Worm (Caenorhabditis elegans) whole organism, L1 larva: Measurements from ENCODE around the gene vha-15.

Source experiments
- C16A3.4 ChIP-seq: fragments of 150-350 bp; optimal IDR thresholded peaks from 2 replicates; lab custom pipeline; 2014; ENCODE audit warnings: missing biosample characterization, missing genetic modification characterization
- C34B4.2 ChIP-seq: sonication (generic microtip); optimal IDR thresholded peaks from 2 replicates; lab custom pipeline; 2017; ENCODE audit warnings: mild to moderate bottlenecking, missing genetic modification characterization, missing compliant biosample characterization
- aha-1 ChIP-seq: fragments of 150-350 bp; optimal IDR thresholded peaks from 2 replicates; lab custom pipeline; 2014; ENCODE audit warnings: missing biosample characterization, missing genetic modification characterization
- blmp-1 ChIP-seq: fragments of 150-350 bp; optimal IDR thresholded peaks from 2 replicates; lab custom pipeline; 2014; ENCODE audit warnings: missing biosample characterization, missing genetic modification characterization
- ceh-8 ChIP-seq: fragments of 200-800 bp; sonication (Bioruptor generic); optimal IDR thresholded peaks from 2 replicates; lab custom pipeline; 2018; ENCODE audit warnings: mild to moderate bottlenecking, missing genetic modification characterization, moderate library complexity, missing compliant biosample characterization
- dsc-1 ChIP-seq: sonication (generic microtip); optimal IDR thresholded peaks from 2 replicates; lab custom pipeline; 2016; ENCODE audit warnings: mild to moderate bottlenecking, missing genetic modification characterization, missing compliant biosample characterization
- efl-3 ChIP-seq: fragments of 200-800 bp; sonication (Bioruptor generic); optimal IDR thresholded peaks from 2 replicates; lab custom pipeline; 2018; ENCODE audit warnings: mild to moderate bottlenecking, missing genetic modification characterization, missing compliant biosample characterization
- elt-3 ChIP-seq, 6 experiments: fragments of 150-350 bp in 1 of 6; sonication (generic microtip); optimal IDR thresholded peaks; 2 replicates each; lab custom pipeline; 2017 to 2018; ENCODE audit warnings: missing biosample characterization in 6 of 6, missing genetic modification characterization in 6 of 6, inconsistent platforms in 1 of 6
- fkh-10 ChIP-seq: sonication (generic microtip); optimal IDR thresholded peaks from 2 replicates; lab custom pipeline; 2017; ENCODE audit warnings: missing biosample characterization, missing genetic modification reagents, missing genetic modification characterization
- fkh-8 ChIP-seq: sonication (generic microtip); optimal IDR thresholded peaks from 2 replicates; lab custom pipeline; 2016; ENCODE audit warnings: mild to moderate bottlenecking, missing genetic modification characterization, missing compliant biosample characterization
- hlh-17 ChIP-seq: fragments of 200-800 bp; sonication (Bioruptor generic); optimal IDR thresholded peaks from 2 replicates; lab custom pipeline; 2018; ENCODE audit warnings: missing genetic modification characterization, mild to moderate bottlenecking, missing compliant biosample characterization, moderate library complexity, borderline replicate concordance
- hpl-2 ChIP-seq: fragments of 150-350 bp; optimal IDR thresholded peaks from 2 replicates; lab custom pipeline; 2014; ENCODE audit warnings: missing biosample characterization, missing genetic modification reagents, missing genetic modification characterization
- irx-1 ChIP-seq: sonication (generic microtip); optimal IDR thresholded peaks from 2 replicates; lab custom pipeline; 2016; ENCODE audit warnings: missing genetic modification characterization, missing compliant biosample characterization
- isw-1 ChIP-seq: fragments of 200-800 bp; sonication (Bioruptor generic); IDR thresholded peaks from 2 replicates; pipeline ENCODE4 v1.3.6; 2022; ENCODE audit warnings: missing genetic modification characterization, missing compliant biosample characterization
- lin-13 ChIP-seq: fragments of 150-350 bp; optimal IDR thresholded peaks from 2 replicates; lab custom pipeline; 2014; ENCODE audit warnings: missing biosample characterization, missing genetic modification reagents, missing genetic modification characterization
- lin-14 ChIP-seq: fragments of 200-800 bp; sonication (Bioruptor generic); optimal IDR thresholded peaks from 2 replicates; lab custom pipeline; 2018; ENCODE audit warnings: mild to moderate bottlenecking, missing genetic modification characterization, moderate library complexity, missing compliant biosample characterization
- lsy-2 ChIP-seq, 2 experiments: fragments of 150-350 bp; optimal IDR thresholded peaks; 2 replicates each; lab custom pipeline; 2014; ENCODE audit warnings: missing biosample characterization in 2 of 2, missing genetic modification characterization in 2 of 2
- mdl-1 ChIP-seq, 2 experiments: fragments of 150-350 bp; optimal IDR thresholded peaks; 2 replicates each; lab custom pipeline; 2014 to 2017; ENCODE audit warnings: missing biosample characterization in 2 of 2, missing genetic modification characterization in 2 of 2, inconsistent platforms in 1 of 2
- mef-2 ChIP-seq: fragments of 150-350 bp; optimal IDR thresholded peaks from 2 replicates; lab custom pipeline; 2014; ENCODE audit warnings: missing biosample characterization, missing genetic modification characterization
- mep-1 ChIP-seq: fragments of 150-350 bp; optimal IDR thresholded peaks from 2 replicates; lab custom pipeline; 2014; ENCODE audit warnings: missing biosample characterization, missing genetic modification characterization
- nhr-11 ChIP-seq: fragments of 150-350 bp; optimal IDR thresholded peaks from 2 replicates; lab custom pipeline; 2014; ENCODE audit warnings: missing biosample characterization, missing genetic modification characterization
- nhr-19 ChIP-seq: fragments of 200-800 bp; sonication (Bioruptor generic); conservative IDR thresholded peaks from 2 replicates; pipeline ENCODE4 v1.3.6; 2022; ENCODE audit warnings: missing genetic modification characterization, missing compliant biosample characterization
- nhr-71 ChIP-seq: sonication (generic microtip); optimal IDR thresholded peaks from 2 replicates; lab custom pipeline; 2016; ENCODE audit warnings: mild to moderate bottlenecking, missing genetic modification characterization, moderate library complexity, missing compliant biosample characterization
- pag-3 ChIP-seq: sonication (generic microtip); optimal IDR thresholded peaks from 2 replicates; lab custom pipeline; 2017; ENCODE audit warnings: missing genetic modification characterization, mild to moderate bottlenecking, missing compliant biosample characterization, antibody characterized with exemption, borderline replicate concordance; ENCODE audit not compliant: insufficient read depth
- pax-3 ChIP-seq: fragments of 200-800 bp; sonication (Bioruptor generic); optimal IDR thresholded peaks from 2 replicates; lab custom pipeline; 2018; ENCODE audit warnings: mild to moderate bottlenecking, missing genetic modification characterization, moderate library complexity, missing compliant biosample characterization
- snu-23 ChIP-seq: sonication (generic microtip); optimal IDR thresholded peaks from 2 replicates; lab custom pipeline; 2016; ENCODE audit warnings: missing genetic modification characterization, missing compliant biosample characterization
- sptf-1 ChIP-seq: fragments of 150-350 bp; optimal IDR thresholded peaks from 2 replicates; lab custom pipeline; 2014; ENCODE audit warnings: missing biosample characterization, missing genetic modification characterization
- sup-37 ChIP-seq: fragments of 200-800 bp; sonication (Bioruptor generic); optimal IDR thresholded peaks from 2 replicates; lab custom pipeline; 2018; ENCODE audit warnings: mild to moderate bottlenecking, missing genetic modification characterization, missing compliant biosample characterization
- swsn-7 ChIP-seq: sonication (generic microtip); optimal IDR thresholded peaks from 2 replicates; lab custom pipeline; 2016; ENCODE audit warnings: missing genetic modification characterization, missing compliant biosample characterization
- tbx-2 ChIP-seq: sonication (generic microtip); optimal IDR thresholded peaks from 2 replicates; lab custom pipeline; 2016; ENCODE audit warnings: missing genetic modification characterization, missing compliant biosample characterization
- unc-130 ChIP-seq: fragments of 150-350 bp; optimal IDR thresholded peaks from 2 replicates; lab custom pipeline; 2017; ENCODE audit warnings: missing biosample characterization, missing genetic modification characterization, inconsistent platforms
- vab-15 ChIP-seq: sonication (generic microtip); optimal IDR thresholded peaks from 2 replicates; lab custom pipeline; 2017; ENCODE audit warnings: missing genotype, mild to moderate bottlenecking, missing genetic modification characterization, missing compliant biosample characterization
- xbp-1 ChIP-seq: sonication (generic microtip); optimal IDR thresholded peaks from 2 replicates; lab custom pipeline; 2016; ENCODE audit warnings: missing genetic modification characterization, missing compliant biosample characterization
- zag-1 ChIP-seq: fragments of 150-350 bp; optimal IDR thresholded peaks from 2 replicates; lab custom pipeline; 2014; ENCODE audit warnings: missing biosample characterization, missing genetic modification characterization
- ztf-4 ChIP-seq: fragments of 150-350 bp; optimal IDR thresholded peaks from 2 replicates; lab custom pipeline; 2014; ENCODE audit warnings: missing biosample characterization, missing genetic modification characterization

vha-15 gene

DNA sequence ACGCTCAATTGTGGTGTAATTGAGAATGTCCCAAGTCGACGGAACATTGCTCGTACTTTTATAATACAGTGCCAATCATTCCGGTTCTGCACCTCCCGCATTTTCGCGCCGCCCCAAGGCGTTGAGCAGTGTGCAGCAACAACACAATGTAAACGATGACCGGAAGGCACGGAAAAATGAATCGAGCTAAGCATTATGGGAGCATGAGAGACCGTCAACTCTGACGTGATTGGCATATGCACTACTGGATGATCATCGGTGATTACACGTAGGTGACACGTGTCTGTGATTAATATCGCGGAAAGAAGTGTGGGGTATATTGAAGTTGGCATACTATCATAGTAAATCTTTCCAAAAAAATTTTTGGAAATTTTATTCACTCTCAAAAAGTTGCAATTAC, 32.7 kb upstream of the vha-15 start, which contains the start of gene T24C12.4:
TSS of gene T24C12.4 (minus strand) at position 101 of the 400 bp plus-strand sequence.
- TF ChIP-seq pag-3 (tag; lab: Kevin White, UChicago) (no peak), vab-15 (tag; lab: Kevin White, UChicago) (no peak), fkh-8 (no peak), aha-1 (tag; lab: Kevin White, UChicago) (no peak), xbp-1 (tag; lab: Kevin White, UChicago) (no peak), swsn-7 (tag; lab: Kevin White, UChicago) (no peak), lin-13 (no peak), efl-3 (GFP tag; lab: Kevin White, UChicago) (no peak), unc-130 (tag; lab: Kevin White, UChicago) (no peak), hpl-2 (GFP tag; lab: Kevin White, UChicago) (no peak), hlh-17 (GFP tag; lab: Kevin White, UChicago) (no peak), mdl-1 (tag; optimal IDR thresholded peaks at IDR 0.05; lab: Kevin White, UChicago) (no peak), nhr-19 (GFP tag; lab: Robert Waterston, UW) (no peak), ceh-8 (GFP tag; lab: Kevin White, UChicago) (no peak), pax-3 (tag; lab: Kevin White, UChicago) (no peak), lsy-2 (tag; optimal IDR thresholded peaks at IDR 0.05; lab: Kevin White, UChicago) (no peak), C34B4.2 (tag; lab: Kevin White, UChicago) (no peak), ztf-4 (tag; lab: Kevin White, UChicago) (no peak)

DNA sequence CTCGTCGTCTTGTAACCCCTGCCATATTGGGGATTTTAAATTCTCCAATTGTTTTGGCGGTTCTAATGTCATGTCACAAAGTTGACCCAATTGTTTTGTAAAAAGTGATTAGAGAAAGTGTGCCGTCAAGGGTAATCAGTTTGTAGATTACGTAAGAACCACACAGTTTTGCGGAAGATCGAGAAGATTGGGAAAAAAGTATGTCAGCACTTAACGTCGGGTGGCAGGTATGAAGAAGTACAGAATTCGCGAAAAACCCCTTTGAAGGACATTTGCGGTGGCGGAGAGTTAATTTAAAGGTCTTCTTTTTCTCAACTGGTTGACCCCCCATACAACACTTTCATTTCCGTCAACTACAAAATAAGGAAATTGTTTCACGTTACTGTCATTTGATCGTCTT, 29.3 kb upstream of the vha-15 start:
- TF ChIP-seq mef-2 (tag; lab: Kevin White, UChicago): no peak
- peak in 1 of 6 experiments; percentile 32 for TF ChIP-seq elt-3 (tag; optimal IDR thresholded peaks at IDR 0.05; lab: Kevin White, UChicago)
- TF ChIP-seq blmp-1: peak; percentile 92
- no peak for TF ChIP-seq sptf-1
- peak; percentile 11 for TF ChIP-seq lin-14 (GFP tag; lab: Kevin White, UChicago)

DNA sequence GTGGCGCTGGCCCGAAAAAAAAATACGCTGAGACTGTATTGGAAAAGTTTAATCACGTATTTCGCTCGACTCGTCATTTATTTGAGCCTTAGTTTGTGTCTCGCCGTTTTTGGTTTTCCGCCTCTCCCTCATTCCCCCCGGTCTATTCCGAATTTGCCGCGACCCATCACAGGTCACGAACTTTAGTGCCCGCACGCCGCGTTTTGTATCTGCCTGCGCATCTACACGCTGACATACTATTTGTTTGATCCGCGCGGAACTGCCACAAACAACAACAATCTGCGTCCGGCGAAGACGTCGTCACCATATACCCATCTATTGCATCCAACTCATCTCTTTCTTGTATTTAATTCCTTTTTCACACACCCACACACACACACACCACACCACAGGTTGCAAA, 27.5 kb upstream of the vha-15 start:
- TF ChIP-seq isw-1 (GFP tag; lab: Robert Waterston, UW) (no peak), fkh-10 (GFP tag; lab: Kevin White, UChicago) (no peak), blmp-1 (peak; percentile 24)

DNA sequence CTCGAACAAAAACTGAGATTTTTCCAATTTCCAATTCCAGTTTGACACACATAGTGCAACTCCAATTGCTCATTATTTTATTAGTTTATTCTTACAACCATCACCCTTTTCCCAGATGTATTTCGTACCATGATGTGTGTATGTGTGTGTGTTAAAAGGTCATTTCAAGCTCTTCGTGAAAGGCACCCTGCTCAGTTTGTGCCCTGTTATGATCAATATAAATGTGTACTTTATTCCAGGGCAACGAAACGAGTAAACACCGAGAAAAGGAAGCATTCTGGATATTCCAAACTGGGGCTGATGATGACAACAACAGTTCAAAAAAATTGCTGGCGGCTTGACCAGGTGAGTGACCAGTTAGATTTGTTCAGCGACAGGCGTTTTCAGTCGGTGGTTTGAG, 27.0 kb upstream of the vha-15 start, which contains the start of gene peb-1:
TSS of gene peb-1 (plus strand) at position 301 of the 400 bp plus-strand sequence.
- TF ChIP-seq fkh-10 (GFP tag; lab: Kevin White, UChicago) (no peak), tbx-2 (tag; lab: Kevin White, UChicago) (no peak), snu-23 (GFP tag; lab: Kevin White, UChicago) (no peak), lin-13 (no peak), nhr-11 (tag; lab: Kevin White, UChicago) (no peak), pag-3 (tag; lab: Kevin White, UChicago) (no peak), C16A3.4 (tag; lab: Kevin White, UChicago) (no peak), ceh-8 (GFP tag; lab: Kevin White, UChicago) (no peak), irx-1 (tag; lab: Kevin White, UChicago) (no peak), nhr-71 (tag; lab: Kevin White, UChicago) (no peak), dsc-1 (no peak), mep-1 (tag; lab: Kevin White, UChicago) (no peak), unc-130 (tag; lab: Kevin White, UChicago) (no peak), zag-1 (tag; lab: Kevin White, UChicago) (no peak), sup-37 (GFP tag; lab: Kevin White, UChicago) (no peak)
